Worm (Caenorhabditis elegans) whole organism, late embryonic: Measurements from ENCODE around the gene T26A8.4.

Source experiments
- F13H6.1 ChIP-seq: sonication (generic microtip); optimal IDR thresholded peaks from 2 replicates; lab custom pipeline; 2016; ENCODE audit warnings: missing genetic modification characterization, missing compliant biosample characterization
- K02D7.2 ChIP-seq: sonication (generic microtip); optimal IDR thresholded peaks from 2 replicates; lab custom pipeline; 2017; ENCODE audit warnings: mild to moderate bottlenecking, missing genetic modification characterization, missing compliant biosample characterization
- ama-1 ChIP-seq: fragments of 150-350 bp; optimal IDR thresholded peaks from 2 replicates; lab custom pipeline; 2014
- ceh-34 ChIP-seq: sonication (generic microtip); optimal IDR thresholded peaks from 2 replicates; lab custom pipeline; 2016; ENCODE audit warnings: mild to moderate bottlenecking, missing genetic modification characterization, missing compliant biosample characterization
- che-1 ChIP-seq: sonication (generic microtip); optimal IDR thresholded peaks from 2 replicates; lab custom pipeline; 2016; ENCODE audit warnings: mild to moderate bottlenecking, missing genetic modification characterization, missing compliant biosample characterization
- dve-1 ChIP-seq: sonication (generic microtip); optimal IDR thresholded peaks from 2 replicates; lab custom pipeline; 2017; ENCODE audit warnings: antibody characterized with exemption, mild to moderate bottlenecking, missing genetic modification characterization, missing compliant biosample characterization
- elt-2 ChIP-seq: sonication (generic microtip); optimal IDR thresholded peaks from 2 replicates; lab custom pipeline; 2016; ENCODE audit warnings: missing genetic modification reagents, missing genetic modification characterization, missing compliant biosample characterization
- elt-4 ChIP-seq: sonication (generic microtip); optimal IDR thresholded peaks from 2 replicates; lab custom pipeline; 2016; ENCODE audit warnings: missing genetic modification characterization, missing compliant biosample characterization
- nhr-11 ChIP-seq: fragments of 150-350 bp; optimal IDR thresholded peaks from 2 replicates; lab custom pipeline; 2014; ENCODE audit warnings: missing biosample characterization, missing genetic modification characterization
- pag-3 ChIP-seq: sonication (generic microtip); optimal IDR thresholded peaks from 2 replicates; lab custom pipeline; 2016; ENCODE audit warnings: missing compliant biosample characterization, missing genetic modification characterization, borderline replicate concordance
- pha-4 ChIP-seq: fragments of 150-350 bp; optimal IDR thresholded peaks from 2 replicates; lab custom pipeline; 2018; ENCODE audit warnings: missing biosample characterization, missing genetic modification reagents, missing genetic modification characterization
- pqm-1 ChIP-seq: sonication (generic microtip); optimal IDR thresholded peaks from 2 replicates; lab custom pipeline; 2016; ENCODE audit warnings: missing genetic modification characterization, missing compliant biosample characterization
- sox-4 ChIP-seq: sonication (generic microtip); optimal IDR thresholded peaks from 2 replicates; lab custom pipeline; 2017; ENCODE audit warnings: mild to moderate bottlenecking, missing genetic modification characterization, inconsistent platforms, missing compliant biosample characterization

- no peak for TF ChIP-seq elt-4 (tag; lab: Kevin White, UChicago)
- TF ChIP-seq dve-1 (tag; lab: Kevin White, UChicago): no peak
- TF ChIP-seq K02D7.2 (tag; lab: Kevin White, UChicago): no peak
- TF ChIP-seq elt-2 (tag; lab: Kevin White, UChicago): no peak
- no peak for TF ChIP-seq F13H6.1
- no peak for TF ChIP-seq nhr-11 (tag; lab: Kevin White, UChicago)
- TF ChIP-seq pha-4: no peak
- no peak for TF ChIP-seq pqm-1 (tag; lab: Kevin White, UChicago)
- no peak for TF ChIP-seq sox-4 (tag; lab: Kevin White, UChicago)
- no peak for TF ChIP-seq che-1
- TF ChIP-seq ceh-34 (tag; lab: Kevin White, UChicago): no peak
- TF ChIP-seq pag-3 (tag; lab: Kevin White, UChicago): no peak
- no peak for TF ChIP-seq ama-1
Observed at ce11 chrIV:8473756-8474155, 41.1 kb upstream of the T26A8.4 start, which contains the start of gene C28C12.11.
